Worm (Caenorhabditis elegans): ENCODE results near the gene srw-15.
A peak's percentile ranks its signal among the peaks of the same experiment; 100 is the strongest.

Gene srw-15

DNA sequence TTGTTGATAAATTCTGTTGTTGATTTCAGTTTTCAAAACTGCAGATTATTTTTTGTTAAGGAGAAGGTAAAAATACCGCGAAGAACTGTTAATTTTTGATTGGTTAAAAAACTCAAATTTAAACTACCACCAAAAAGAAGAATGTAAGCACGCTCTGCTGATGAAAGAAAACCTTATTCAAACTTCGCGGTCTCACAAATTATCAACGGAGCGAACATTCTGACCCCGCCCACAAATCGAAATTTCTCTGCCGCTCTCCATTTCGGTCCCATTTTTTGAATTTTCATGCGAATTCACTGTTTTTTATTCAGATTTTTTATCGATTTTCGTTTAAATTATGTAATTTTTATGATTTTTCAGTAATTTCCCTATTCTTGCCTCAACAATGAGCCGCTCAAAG, 40.8 kb upstream of the srw-15 start, which contains the start of gene cyn-3 (continued):
- no peak for TF ChIP-seq elt-3 (tag; optimal IDR thresholded peaks at IDR 0.05)

DNA sequence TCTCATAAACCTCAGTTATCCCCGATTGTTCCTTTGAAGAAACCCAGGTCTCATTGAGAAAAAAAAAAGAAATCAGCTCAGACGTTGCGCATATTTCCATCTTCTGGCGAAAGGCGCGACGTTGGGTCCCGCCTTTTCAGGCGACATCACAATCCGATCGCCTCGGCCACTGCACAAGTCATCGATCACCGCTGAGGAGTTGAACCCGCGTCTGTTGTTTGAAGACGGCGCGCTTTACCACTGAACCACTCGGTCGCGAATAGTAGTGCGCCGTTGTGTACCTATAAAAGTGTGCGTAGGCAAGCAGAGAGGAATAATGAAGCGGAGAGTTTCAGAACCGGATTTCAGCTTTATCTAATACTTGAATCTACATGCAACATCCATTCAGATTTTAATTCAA, 39.4 kb upstream of the srw-15 start, which contains the start of gene Y75B12B.11:
Y75B12B.11 (plus strand) TSS at position 394 of the 400 bp plus-strand sequence.
- TF ChIP-seq aly-2 (tag; optimal IDR thresholded peaks at IDR 0.05) (peak; percentile 45), tbx-2 (tag; optimal IDR thresholded peaks at IDR 0.05) (peak; percentile 82), sea-2 (GFP tag; optimal IDR thresholded peaks at IDR 0.05) (no peak), pqm-1 (tag; optimal IDR thresholded peaks at IDR 0.05) (peak; percentile 42), nhr-77 (tag; optimal IDR thresholded peaks at IDR 0.05) (peak; percentile 34), lin-15B (tag; optimal IDR thresholded peaks at IDR 0.05) (peak; percentile 54), ceh-82 (tag; optimal IDR thresholded peaks at IDR 0.05) (peak; percentile 10), jun-1 (tag; optimal IDR thresholded peaks at IDR 0.05) (peak; percentile 40), elt-3 (tag; optimal IDR thresholded peaks at IDR 0.05) (no peak), fkh-2 (tag; optimal IDR thresholded peaks at IDR 0.05) (no peak), pha-4 (tag; optimal IDR thresholded peaks at IDR 0.05) (peak; percentile 74), snpc-4 (tag; optimal IDR thresholded peaks at IDR 0.05) (no peak), hmg-11 (tag; optimal IDR thresholded peaks at IDR 0.05) (peak; percentile 76), mdl-1 (tag; optimal IDR thresholded peaks at IDR 0.05) (no peak), nhr-25 (tag; optimal IDR thresholded peaks at IDR 0.05) (peak; percentile 84), nfya-1 (tag; optimal IDR thresholded peaks at IDR 0.05; ENCODE audit: insufficient read depth) (peak; percentile 71), nhr-23 (tag; optimal IDR thresholded peaks at IDR 0.05) (peak; percentile 45), ztf-4 (tag; optimal IDR thresholded peaks at IDR 0.05) (peak; percentile 72), unc-62 (GFP tag; optimal IDR thresholded peaks at IDR 0.05) (no peak), nhr-76 (tag; optimal IDR thresholded peaks at IDR 0.05) (no peak), nhr-43 (tag; optimal IDR thresholded peaks at IDR 0.05; ENCODE audit: poor library complexity, severe bottlenecking) (peak; percentile 75), nhr-28 (tag; optimal IDR thresholded peaks at IDR 0.05) (no peak), elt-1 (tag; optimal IDR thresholded peaks at IDR 0.05) (no peak), elt-2 (tag; optimal IDR thresholded peaks at IDR 0.05) (peak; percentile 69), fos-1 (tag; optimal IDR thresholded peaks at IDR 0.05) (peak; percentile 61), skn-1 (tag; optimal IDR thresholded peaks at IDR 0.05) (peak; percentile 81), lin-39 (tag; optimal IDR thresholded peaks at IDR 0.05) (peak; percentile 76), eor-1 (tag; optimal IDR thresholded peaks at IDR 0.05) (no peak), mml-1 (tag; optimal IDR thresholded peaks at IDR 0.05) (no peak), daf-12 (tag; optimal IDR thresholded peaks at IDR 0.05) (no peak), ceh-16 (tag; optimal IDR thresholded peaks at IDR 0.05) (no peak), nhr-12 (tag; optimal IDR thresholded peaks at IDR 0.05) (no peak), lsy-12 (tag; optimal IDR thresholded peaks at IDR 0.05) (peak; percentile 87), ama-1 (optimal IDR thresholded peaks at IDR 0.05) (peak; percentile 94)

ce11 chrV:15191971-15192370, 38.4 kb upstream of the srw-15 start:
- TF ChIP-seq mdl-1 (tag; optimal IDR thresholded peaks at IDR 0.05) (no peak), nhr-28 (tag; optimal IDR thresholded peaks at IDR 0.05) (no peak), pha-4 (tag; optimal IDR thresholded peaks at IDR 0.05) (no peak), nhr-67 (tag; optimal IDR thresholded peaks at IDR 0.05) (no peak), nhr-43 (tag; optimal IDR thresholded peaks at IDR 0.05; ENCODE audit: poor library complexity, severe bottlenecking) (no peak), elt-1 (tag; optimal IDR thresholded peaks at IDR 0.05) (no peak), fkh-10 (GFP tag; optimal IDR thresholded peaks at IDR 0.05) (no peak), daf-12 (tag; optimal IDR thresholded peaks at IDR 0.05) (no peak), lsy-12 (tag; optimal IDR thresholded peaks at IDR 0.05) (no peak), ama-1 (optimal IDR thresholded peaks at IDR 0.05) (no peak), egl-5 (tag; optimal IDR thresholded peaks at IDR 0.05) (no peak), nhr-11 (tag; optimal IDR thresholded peaks at IDR 0.05) (no peak), fos-1 (tag; optimal IDR thresholded peaks at IDR 0.05) (no peak)

DNA sequence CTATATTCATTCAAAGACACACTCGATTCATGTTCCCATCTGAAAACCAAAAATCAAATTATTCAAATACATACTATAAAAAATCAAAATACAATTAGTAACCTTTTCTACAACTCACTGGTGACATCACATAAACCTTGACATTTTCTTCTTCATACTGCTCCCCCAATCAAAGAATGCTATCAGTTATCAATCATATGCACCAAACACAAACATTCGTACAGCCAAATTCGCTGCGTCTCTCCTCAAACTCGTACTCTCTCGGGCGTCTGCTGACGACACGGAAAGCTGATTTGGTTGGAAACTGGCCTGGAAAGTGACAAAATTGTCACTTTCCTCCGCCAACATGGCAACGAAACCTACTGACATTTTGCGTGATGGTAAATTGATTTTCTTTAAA, 38.0 kb upstream of the srw-15 start, which contains the start of gene plc-2:
plc-2 (plus strand) TSS at position 196 of the 400 bp plus-strand sequence.
- TF ChIP-seq elt-2 (tag; optimal IDR thresholded peaks at IDR 0.05): peak; percentile 82
- TF ChIP-seq nhr-76 (tag; optimal IDR thresholded peaks at IDR 0.05): no peak
- no peak for TF ChIP-seq snpc-4 (tag; optimal IDR thresholded peaks at IDR 0.05)
- peak; percentile 44 for TF ChIP-seq pha-4 (tag; optimal IDR thresholded peaks at IDR 0.05)
- TF ChIP-seq nhr-12 (tag; optimal IDR thresholded peaks at IDR 0.05): no peak
- TF ChIP-seq lsy-12 (tag; optimal IDR thresholded peaks at IDR 0.05): no peak
- no peak for TF ChIP-seq mdl-1 (tag; optimal IDR thresholded peaks at IDR 0.05)
- no peak for TF ChIP-seq eor-1 (tag; optimal IDR thresholded peaks at IDR 0.05)
- peak; percentile 78 for TF ChIP-seq pqm-1 (tag; optimal IDR thresholded peaks at IDR 0.05)
- no peak for TF ChIP-seq aly-2 (tag; optimal IDR thresholded peaks at IDR 0.05)
- peak; percentile 47 for TF ChIP-seq jun-1 (tag; optimal IDR thresholded peaks at IDR 0.05)
- TF ChIP-seq lin-15B (tag; optimal IDR thresholded peaks at IDR 0.05): no peak
- no peak for TF ChIP-seq R02D3.7 (tag; optimal IDR thresholded peaks at IDR 0.05)
- no peak for TF ChIP-seq nhr-25 (tag; optimal IDR thresholded peaks at IDR 0.05)

Measured in whole organism, L3 larva.